Worm (Caenorhabditis elegans): ENCODE data around the gene srh-97.

ce11 chrV:17019690-17020089 is 2.8 kb downstream of the srh-97 start, which contains the start of gene F49H6.17:
- TF ChIP-seq aly-2 (tag; optimal IDR thresholded peaks at IDR 0.05) (no peak), nhr-237 (tag; optimal IDR thresholded peaks at IDR 0.05) (no peak), daf-12 (tag; optimal IDR thresholded peaks at IDR 0.05) (no peak), sea-2 (GFP tag; optimal IDR thresholded peaks at IDR 0.05) (no peak), nfya-1 (tag; optimal IDR thresholded peaks at IDR 0.05; ENCODE audit: insufficient read depth) (no peak), nhr-11 (tag; optimal IDR thresholded peaks at IDR 0.05) (no peak), egl-5 (tag; optimal IDR thresholded peaks at IDR 0.05) (no peak), pha-4 (tag; optimal IDR thresholded peaks at IDR 0.05) (no peak), unc-62 (GFP tag; optimal IDR thresholded peaks at IDR 0.05) (no peak), egl-27 (tag; optimal IDR thresholded peaks at IDR 0.05) (no peak), zag-1 (tag; optimal IDR thresholded peaks at IDR 0.05) (no peak), skn-1 (tag; optimal IDR thresholded peaks at IDR 0.05) (no peak)
